Fruit fly (Drosophila melanogaster): ENCODE data around the gene CG43322.

- TF ChIP-seq Lpt (GFP tag; optimal IDR thresholded peaks at IDR 0.05): no peak
- TF ChIP-seq Sox14 (GFP tag; optimal IDR thresholded peaks at IDR 0.05): no peak
- no peak for TF ChIP-seq CG7368 (GFP tag; optimal IDR thresholded peaks at IDR 0.05)
- no peak for TF ChIP-seq CG10669 (GFP tag; optimal IDR thresholded peaks at IDR 0.05)
- no peak for TF ChIP-seq Hr39 (GFP tag; optimal IDR thresholded peaks at IDR 0.05)
- TF ChIP-seq acj6 (GFP tag; optimal IDR thresholded peaks at IDR 0.05): no peak
- TF ChIP-seq Smox (GFP tag; optimal IDR thresholded peaks at IDR 0.05): no peak
- TF ChIP-seq CG11294 (GFP tag; IDR thresholded peaks at IDR 0.05): no peak
Measured at dm6 chr2L:7051740-7052139, 38.5 kb downstream of the CG43322 start.

All from whole organism, prepupa.